Fruit fly (Drosophila melanogaster): ENCODE measurements around the gene CG7201.

Gene CG7201

DNA sequence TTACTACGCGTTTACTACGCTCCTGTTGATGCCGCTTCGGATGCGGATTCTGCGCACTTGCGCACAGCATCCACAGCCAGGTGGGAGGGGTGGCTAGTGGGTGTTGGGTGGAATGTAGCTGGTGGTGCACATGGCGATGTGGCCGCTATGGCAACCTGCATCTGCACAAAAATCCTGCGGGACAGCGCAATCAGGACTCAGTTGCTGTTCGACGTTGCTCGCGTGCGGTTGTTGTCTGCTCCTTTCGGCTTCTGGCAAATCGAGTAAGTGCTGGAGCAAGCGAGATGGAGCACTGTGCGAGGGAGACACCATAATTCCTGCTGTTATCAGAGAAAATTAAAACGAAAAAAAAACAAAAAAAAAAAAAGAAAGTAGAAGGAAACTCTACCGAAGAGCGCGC is 54.2 kb downstream of the CG7201 start (continued):
- TF ChIP-seq Kr (GFP tag; optimal IDR thresholded peaks at IDR 0.05): no peak
- peak; percentile 82 for TF ChIP-seq ewg (GFP tag; optimal IDR thresholded peaks at IDR 0.05)
- no peak for TF ChIP-seq Tbp (GFP tag; optimal IDR thresholded peaks at IDR 0.05)
- TF ChIP-seq CG17612 (GFP tag; IDR thresholded peaks at IDR 0.05): no peak
- TF ChIP-seq CG11504 (tag; optimal IDR thresholded peaks at IDR 0.05): no peak
- TF ChIP-seq Rfx (GFP tag; IDR thresholded peaks at IDR 0.05): peak; percentile 45; the same call in 1 of the 2 replicates
- TF ChIP-seq twi (tag; optimal IDR thresholded peaks at IDR 0.05): no peak
- TF ChIP-seq B-H1 (GFP tag; IDR thresholded peaks at IDR 0.05): no peak
- no peak for TF ChIP-seq gt (GFP tag; IDR thresholded peaks at IDR 0.05)
- TF ChIP-seq Dfd (GFP tag; optimal IDR thresholded peaks at IDR 0.05): no peak
- TF ChIP-seq zf30C (GFP tag; optimal IDR thresholded peaks at IDR 0.05): no peak
- no peak for TF ChIP-seq CG31365 (tag; optimal IDR thresholded peaks at IDR 0.05)
- no peak for TF ChIP-seq CG10959 (GFP tag; IDR thresholded peaks at IDR 0.05)
- TF ChIP-seq sqz (GFP tag; optimal IDR thresholded peaks at IDR 0.05): no peak
- TF ChIP-seq Six4 (GFP tag; optimal IDR thresholded peaks at IDR 0.05): no peak
- no peak for TF ChIP-seq rib (GFP tag; IDR thresholded peaks at IDR 0.05)
- TF ChIP-seq dmrt99B (tag; optimal IDR thresholded peaks at IDR 0.05): no peak
- no peak for TF ChIP-seq CG14667 (GFP tag; IDR thresholded peaks at IDR 0.05)
- peak; percentile 18 for TF ChIP-seq nerfin-1 (tag; optimal IDR thresholded peaks at IDR 0.05)
- no peak for TF ChIP-seq Mes4 (GFP tag; optimal IDR thresholded peaks at IDR 0.05)
- 0 out of 3 replicates have a peak, but pooled peaks have one; percentile 52 for TF ChIP-seq CG11456 (GFP tag; IDR thresholded peaks at IDR 0.05)
- no peak for TF ChIP-seq pzg (GFP tag; optimal IDR thresholded peaks at IDR 0.05)
- TF ChIP-seq Mrtf (GFP tag; IDR thresholded peaks at IDR 0.05): no peak
- TF ChIP-seq nerfin-2 (GFP tag; IDR thresholded peaks at IDR 0.05; ENCODE audit: partially characterized antibody): no peak
- TF ChIP-seq CG17186 (GFP tag; optimal IDR thresholded peaks at IDR 0.05): no peak
- peak; percentile 23 for TF ChIP-seq abd-A (tag; optimal IDR thresholded peaks at IDR 0.05)
- TF ChIP-seq chinmo (GFP tag; IDR thresholded peaks at IDR 0.05; ENCODE audit: partially characterized antibody): 0 out of 4 replicates have a peak, but pooled peaks have one; percentile 37
- TF ChIP-seq CG6765 (GFP tag; optimal IDR thresholded peaks at IDR 0.05): no peak
- no peak for TF ChIP-seq CG12744 (GFP tag; optimal IDR thresholded peaks at IDR 0.05)
- TF ChIP-seq nmo (GFP tag; optimal IDR thresholded peaks at IDR 0.05): no peak
- TF ChIP-seq CG13894 (tag; optimal IDR thresholded peaks at IDR 0.05): no peak
- TF ChIP-seq CG9932 (GFP tag; IDR thresholded peaks at IDR 0.05): no peak
- peak; percentile 1 for TF ChIP-seq lab (GFP tag; optimal IDR thresholded peaks at IDR 0.05)
- TF ChIP-seq Hmx (GFP tag; optimal IDR thresholded peaks at IDR 0.05): no peak
- 0 out of 3 replicates have a peak, but pooled peaks have one; percentile 15 for TF ChIP-seq ken (GFP tag; IDR thresholded peaks at IDR 0.05)
- TF ChIP-seq seq (GFP tag; IDR thresholded peaks at IDR 0.05): no peak
- TF ChIP-seq klu (GFP tag; IDR thresholded peaks at IDR 0.05): no peak
- TF ChIP-seq CG15696 (tag; optimal IDR thresholded peaks at IDR 0.05): no peak
- no peak for TF ChIP-seq bbx (GFP tag; IDR thresholded peaks at IDR 0.05; ENCODE audit: partially characterized antibody)
- no peak for TF ChIP-seq CG8388 (GFP tag; optimal IDR thresholded peaks at IDR 0.05)
- TF ChIP-seq CG11398 (GFP tag; optimal IDR thresholded peaks at IDR 0.05): no peak
- peak; percentile 17; the same call in 1 of the 2 replicates for TF ChIP-seq Adf1 (GFP tag; IDR thresholded peaks at IDR 0.05)
- TF ChIP-seq az2 (GFP tag; optimal IDR thresholded peaks at IDR 0.05): no peak
- no peak for TF ChIP-seq YL-1 (GFP tag; optimal IDR thresholded peaks at IDR 0.05)
- 0 out of 2 replicates have a peak, but pooled peaks have one; percentile 9 for TF ChIP-seq slbo (GFP tag; IDR thresholded peaks at IDR 0.05)
- TF ChIP-seq HmgD (GFP tag; optimal IDR thresholded peaks at IDR 0.05): no peak
- TF ChIP-seq grn (GFP tag; optimal IDR thresholded peaks at IDR 0.05): no peak
- no peak for TF ChIP-seq odd (GFP tag; optimal IDR thresholded peaks at IDR 0.05)

Data from whole organism, embryonic.